Fruit fly (Drosophila melanogaster): Measurements from ENCODE around the gene mtg.

mtg gene

dm6 chr3R:8239472-8240301, 10.6 kb upstream of the mtg start (continued):
- TF ChIP-seq danr (GFP tag; IDR thresholded peaks at IDR 0.05) (peak; percentile 18; the same call in 1 of the 2 replicates), CG1603 (tag; optimal IDR thresholded peaks at IDR 0.05) (peak; percentile 37), cwo (GFP tag; optimal IDR thresholded peaks at IDR 0.05) (peak; percentile 87), CG12659 (GFP tag; optimal IDR thresholded peaks at IDR 0.05) (peak; percentile 95), CG9437 (GFP tag; optimal IDR thresholded peaks at IDR 0.05) (peak; percentile 95), CG13123 (GFP tag; optimal IDR thresholded peaks at IDR 0.05) (peak; percentile 70), fd3F (GFP tag; optimal IDR thresholded peaks at IDR 0.05) (peak; percentile 83), CG1024 (GFP tag; IDR thresholded peaks at IDR 0.05) (peak; percentile 36), CG2129 (GFP tag; IDR thresholded peaks at IDR 0.05; ENCODE audit: partially characterized antibody) (no peak), CG10543 (GFP tag; optimal IDR thresholded peaks at IDR 0.05) (peak; percentile 95), C15 (GFP tag; IDR thresholded peaks at IDR 0.05) (no peak), pum (GFP tag; optimal IDR thresholded peaks at IDR 0.05) (peak; percentile 41), pita (GFP tag; optimal IDR thresholded peaks at IDR 0.05) (no peak), Ssrp (tag; optimal IDR thresholded peaks at IDR 0.05) (peak; percentile 87), gsb (GFP tag; IDR thresholded peaks at IDR 0.05) (peak; percentile 54; the same call in 1 of the 2 replicates), eyg (GFP tag; optimal IDR thresholded peaks at IDR 0.05) (peak; percentile 71), bbx (GFP tag; IDR thresholded peaks at IDR 0.05; ENCODE audit: partially characterized antibody) (no peak), CG12942 (GFP tag; optimal IDR thresholded peaks at IDR 0.05) (peak; percentile 65), Ada2b (GFP tag; IDR thresholded peaks at IDR 0.05) (peak; percentile 81), al (GFP tag; IDR thresholded peaks at IDR 0.05) (peak; percentile 66), CG3838 (GFP tag; optimal IDR thresholded peaks at IDR 0.05) (peak; percentile 75), Ravus (GFP tag; IDR thresholded peaks at IDR 0.05) (no peak), esg (GFP tag; conservative IDR thresholded peaks at IDR 0.05) (no peak; the same call in none of the 2 replicates), run (tag; optimal IDR thresholded peaks at IDR 0.05) (peak; percentile 88), grn (GFP tag; optimal IDR thresholded peaks at IDR 0.05) (peak; percentile 6), Max (GFP tag; optimal IDR thresholded peaks at IDR 0.05) (peak; percentile 90), lola (GFP tag; optimal IDR thresholded peaks at IDR 0.05) (peak in 1 of 3 experiments; percentile 95), pfk (GFP tag; optimal IDR thresholded peaks at IDR 0.05) (no peak), bigmax (GFP tag; optimal IDR thresholded peaks at IDR 0.05) (no peak), Kr (GFP tag; optimal IDR thresholded peaks at IDR 0.05) (no peak), crol (GFP tag; IDR thresholded peaks at IDR 0.05) (no peak), CG30431 (GFP tag; optimal IDR thresholded peaks at IDR 0.05) (peak; percentile 72), HHEX (GFP tag; optimal IDR thresholded peaks at IDR 0.05) (peak; percentile 90), CG10147 (GFP tag; optimal IDR thresholded peaks at IDR 0.05) (peak; percentile 94), Fer3 (tag; optimal IDR thresholded peaks at IDR 0.05) (peak; percentile 84), zfh2 (GFP tag; optimal IDR thresholded peaks at IDR 0.05) (peak; percentile 68), Dbx (GFP tag; IDR thresholded peaks at IDR 0.05) (peak; percentile 41; the same call in 1 of the 3 replicates), tio (GFP tag; optimal IDR thresholded peaks at IDR 0.05) (peak; percentile 96), CG34224 (GFP tag; IDR thresholded peaks at IDR 0.05; ENCODE audit: partially characterized antibody) (no peak), ac (GFP tag; optimal IDR thresholded peaks at IDR 0.05) (peak; percentile 50), nerfin-2 (GFP tag; IDR thresholded peaks at IDR 0.05; ENCODE audit: partially characterized antibody) (no peak), exex (tag; optimal IDR thresholded peaks at IDR 0.05) (peak; percentile 69), luna (GFP tag; optimal IDR thresholded peaks at IDR 0.05) (peak; percentile 47), Sin3A (optimal IDR thresholded peaks at IDR 0.05) (no peak), Blimp-1 (GFP tag; optimal IDR thresholded peaks at IDR 0.05) (peak; percentile 82), sens (GFP tag) (peak; percentile 98), Bdp1 (GFP tag; optimal IDR thresholded peaks at IDR 0.05) (peak; percentile 59), prd (optimal IDR thresholded peaks at IDR 0.05) (no peak), prd (GFP tag; IDR thresholded peaks at IDR 0.05) (peak; percentile 73)

Data from whole organism, embryonic.